Worm (Caenorhabditis elegans): ENCODE data around the gene Y46B2A.4.

Gene Y46B2A.4

ce11 chrII:872993-873787, 11.5 kb downstream of the Y46B2A.4 start, which contains the start of gene alg-2 (continued):
- peak in 1 of 2 experiments; percentile 19 for TF ChIP-seq hif-1 (tag; optimal IDR thresholded peaks at IDR 0.05)

- no peak for TF ChIP-seq lin-13 (GFP tag; optimal IDR thresholded peaks at IDR 0.05)
- TF ChIP-seq saeg-2 (GFP tag; IDR thresholded peaks at IDR 0.05): 0 out of 2 replicates have a peak, but pooled peaks have one; percentile 6
- TF ChIP-seq aly-2 (tag; optimal IDR thresholded peaks at IDR 0.05): no peak
- TF ChIP-seq arid-1 (GFP tag; conservative IDR thresholded peaks at IDR 0.05): no peak
- TF ChIP-seq ces-1 (GFP tag; optimal IDR thresholded peaks at IDR 0.05): no peak
- TF ChIP-seq set-16 (GFP tag; IDR thresholded peaks at IDR 0.05): peak; percentile 80
- TF ChIP-seq zip-11 (GFP tag; IDR thresholded peaks at IDR 0.05): no peak
- no peak for TF ChIP-seq snpc-1.2 (GFP tag; IDR thresholded peaks at IDR 0.05)
- no peak for TF ChIP-seq dve-1 (tag; optimal IDR thresholded peaks at IDR 0.05; ENCODE audit: insufficient read depth)
These were observed 14.1 kb downstream of the Y46B2A.4 start for ce11 chrII:875739-876138.

- TF ChIP-seq pqm-1 (tag; optimal IDR thresholded peaks at IDR 0.05) (peak; percentile 87), dve-1 (tag; optimal IDR thresholded peaks at IDR 0.05; ENCODE audit: insufficient read depth) (peak; percentile 9), zfp-2 (tag; optimal IDR thresholded peaks at IDR 0.05) (no peak), ztf-11 (tag; optimal IDR thresholded peaks at IDR 0.05) (no peak), unc-62 (GFP tag; optimal IDR thresholded peaks at IDR 0.05 in 1 of 2) (peak in 1 of 2 experiments; percentile 99), unc-62 (tag; optimal IDR thresholded peaks at IDR 0.05) (no peak), nhr-77 (tag; optimal IDR thresholded peaks at IDR 0.05) (peak; percentile 11), dmd-6 (GFP tag; IDR thresholded peaks at IDR 0.05) (peak; percentile 71), daf-16 (GFP tag; optimal IDR thresholded peaks at IDR 0.05) (no peak), daf-16 (tag; optimal IDR thresholded peaks at IDR 0.05) (peak; percentile 42), lim-7 (GFP tag; IDR thresholded peaks at IDR 0.05) (no peak), hlh-11 (tag; optimal IDR thresholded peaks at IDR 0.05) (peak; percentile 47), nhr-28 (tag; optimal IDR thresholded peaks at IDR 0.05) (peak; percentile 54), lin-13 (GFP tag; optimal IDR thresholded peaks at IDR 0.05) (peak; percentile 20), lin-1 (GFP tag; IDR thresholded peaks at IDR 0.05) (no peak)
These were observed 19.1 kb downstream of the Y46B2A.4 start for ce11 chrII:880666-881226.

- TF ChIP-seq hlh-11 (tag; optimal IDR thresholded peaks at IDR 0.05): peak; percentile 4
- TF ChIP-seq daf-16 (GFP tag; optimal IDR thresholded peaks at IDR 0.05): no peak
- peak; percentile 37 for TF ChIP-seq daf-16 (tag; optimal IDR thresholded peaks at IDR 0.05)
- TF ChIP-seq nhr-28 (tag; optimal IDR thresholded peaks at IDR 0.05): peak; percentile 13
- TF ChIP-seq daf-19 (GFP tag; conservative IDR thresholded peaks at IDR 0.05): no peak
- TF ChIP-seq pqm-1 (tag; optimal IDR thresholded peaks at IDR 0.05): peak; percentile 57
- TF ChIP-seq unc-62 (GFP tag; optimal IDR thresholded peaks at IDR 0.05 in 1 of 2): peak in 1 of 2 experiments; percentile 73
- no peak for TF ChIP-seq unc-62 (tag; optimal IDR thresholded peaks at IDR 0.05)
- peak; percentile 15; the same call in 1 of the 2 replicates for TF ChIP-seq dmd-6 (GFP tag; IDR thresholded peaks at IDR 0.05)
- TF ChIP-seq Y5F2A.4 (GFP tag; optimal IDR thresholded peaks at IDR 0.05): no peak
- TF ChIP-seq nhr-77 (tag; optimal IDR thresholded peaks at IDR 0.05): peak; percentile 18
- TF ChIP-seq ZK546.5 (tag; optimal IDR thresholded peaks at IDR 0.05): no peak
- no peak for TF ChIP-seq hif-1 (tag; optimal IDR thresholded peaks at IDR 0.05)
These were observed 22.5 kb downstream of the Y46B2A.4 start for ce11 chrII:884204-884603.

ce11 chrII:888024-888423, 26.4 kb downstream of the Y46B2A.4 start, which contains the start of gene T07D3.4:
Gene T07D3.4, plus strand, starts transcription at chrII:888309.
- TF ChIP-seq R02D3.7 (tag; optimal IDR thresholded peaks at IDR 0.05) (no peak), D1046.2 (GFP tag; IDR thresholded peaks at IDR 0.05) (no peak), nhr-25 (tag; optimal IDR thresholded peaks at IDR 0.05; ENCODE audit: borderline replicate concordance, insufficient read depth) (no peak), nhr-28 (tag; optimal IDR thresholded peaks at IDR 0.05) (peak; percentile 70), daf-16 (GFP tag; optimal IDR thresholded peaks at IDR 0.05) (no peak), daf-16 (tag; optimal IDR thresholded peaks at IDR 0.05) (peak; percentile 90), ceh-28 (tag; optimal IDR thresholded peaks at IDR 0.05) (no peak), F26F4.8 (GFP tag; conservative IDR thresholded peaks at IDR 0.05) (no peak), lir-3 (tag; optimal IDR thresholded peaks at IDR 0.05) (no peak), zag-1 (tag; optimal IDR thresholded peaks at IDR 0.05) (no peak), fos-1 (tag; optimal IDR thresholded peaks at IDR 0.05) (no peak), ZK337.2 (GFP tag; IDR thresholded peaks at IDR 0.05) (no peak), nhr-77 (tag; optimal IDR thresholded peaks at IDR 0.05) (peak; percentile 37), nhr-42 (GFP tag; IDR thresholded peaks at IDR 0.05) (no peak), tag-97 (GFP tag; IDR thresholded peaks at IDR 0.05) (no peak), F10B5.3 (tag; optimal IDR thresholded peaks at IDR 0.05) (no peak), daf-12 (tag; optimal IDR thresholded peaks at IDR 0.05) (no peak), hif-1 (tag; optimal IDR thresholded peaks at IDR 0.05) (no peak), dmd-6 (GFP tag; IDR thresholded peaks at IDR 0.05) (peak; percentile 51; the same call in 1 of the 2 replicates), nhr-41 (GFP tag; IDR thresholded peaks at IDR 0.05) (no peak), nhr-6 (tag; optimal IDR thresholded peaks at IDR 0.05) (no peak)
